Fruit fly (Drosophila melanogaster): Measurements from ENCODE around the gene CG6686.

The CG6686 gene

DNA sequence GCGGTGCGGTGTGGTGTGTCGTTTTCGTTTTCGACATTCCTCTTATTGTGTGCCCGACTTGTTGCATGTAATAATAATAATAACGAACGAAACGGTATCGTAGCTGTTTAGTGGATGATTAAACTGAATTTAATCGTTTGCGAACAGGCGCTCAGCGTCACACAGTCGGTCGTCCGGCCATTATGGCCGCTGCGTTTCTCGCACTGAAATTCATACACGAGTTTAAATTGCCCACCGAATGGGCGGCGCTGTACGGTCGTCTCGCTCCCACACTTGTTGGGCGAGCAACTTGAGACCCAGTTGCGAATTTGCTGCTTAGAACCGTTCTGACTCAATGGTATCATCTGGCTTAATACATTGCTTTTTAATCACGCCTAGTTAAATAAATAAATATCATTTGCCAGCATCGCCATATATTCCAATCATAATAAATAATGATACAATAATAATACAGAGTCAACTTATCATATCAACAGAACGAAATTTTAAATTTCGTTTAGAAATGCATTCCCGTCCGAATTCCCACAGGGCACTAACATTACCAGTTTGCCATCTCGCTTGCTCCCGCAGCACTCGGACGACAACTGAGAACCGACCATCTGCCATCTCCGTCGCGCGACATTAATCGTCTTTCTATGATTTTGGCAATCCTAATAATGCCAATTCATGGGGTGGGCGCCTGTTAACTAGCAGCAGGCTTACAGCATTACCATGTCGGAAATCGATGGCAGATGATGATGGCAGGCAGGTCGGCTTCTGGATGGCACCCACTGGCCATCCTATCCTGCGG is 23.2 kb upstream of the CG6686 start (continued):
- TF ChIP-seq CG2678 (tag; optimal IDR thresholded peaks at IDR 0.05), result peak; percentile 97
- TF ChIP-seq TFAM (GFP tag; optimal IDR thresholded peaks at IDR 0.05), result peak; percentile 8
- peak in 1 of 3 experiments; percentile 92 for TF ChIP-seq lola (GFP tag; optimal IDR thresholded peaks at IDR 0.05)
- peak; percentile 59 for TF ChIP-seq CG8944 (GFP tag; optimal IDR thresholded peaks at IDR 0.05)
- peak; percentile 82 for TF ChIP-seq CG4617 (GFP tag; optimal IDR thresholded peaks at IDR 0.05; ENCODE audit: borderline replicate concordance)
- no peak for TF ChIP-seq gcm2 (GFP tag; optimal IDR thresholded peaks at IDR 0.05)
- no peak for TF ChIP-seq z (GFP tag; IDR thresholded peaks at IDR 0.05)
- peak; percentile 70 for TF ChIP-seq CG6654 (GFP tag; optimal IDR thresholded peaks at IDR 0.05)
- TF ChIP-seq crp (GFP tag; optimal IDR thresholded peaks at IDR 0.05), result peak in 1 of 2 experiments; percentile 68
- peak; percentile 100 for TF ChIP-seq CG18262 (tag; optimal IDR thresholded peaks at IDR 0.05)
- no peak for TF ChIP-seq Awh (GFP tag; IDR thresholded peaks at IDR 0.05)
- TF ChIP-seq Myb (GFP tag; optimal IDR thresholded peaks at IDR 0.05), result peak; percentile 20
- TF ChIP-seq HHEX (GFP tag; optimal IDR thresholded peaks at IDR 0.05), result peak; percentile 89
- peak; percentile 59 for TF ChIP-seq Med (GFP tag)
- TF ChIP-seq CG6272 (GFP tag; IDR thresholded peaks at IDR 0.05), result peak; percentile 86
- TF ChIP-seq kay (GFP tag; optimal IDR thresholded peaks at IDR 0.05), result peak; percentile 89
- TF ChIP-seq CG7372 (GFP tag; IDR thresholded peaks at IDR 0.05), result no peak
- TF ChIP-seq Trl (optimal IDR thresholded peaks at IDR 0.05), result no peak
- peak; percentile 38 for TF ChIP-seq Trl (GFP tag; optimal IDR thresholded peaks at IDR 0.05)
- peak; percentile 49 for TF ChIP-seq NC2β (GFP tag; optimal IDR thresholded peaks at IDR 0.05)
- no peak for TF ChIP-seq HLH4C (GFP tag; IDR thresholded peaks at IDR 0.05; ENCODE audit: partially characterized antibody)
- TF ChIP-seq CG7745 (tag; optimal IDR thresholded peaks at IDR 0.05), result no peak
- TF ChIP-seq CG1602 (GFP tag; optimal IDR thresholded peaks at IDR 0.05), result peak; percentile 90
- TF ChIP-seq CG12769 (tag; optimal IDR thresholded peaks at IDR 0.05), result peak; percentile 94
- peak; percentile 88 for TF ChIP-seq CG30431 (GFP tag; optimal IDR thresholded peaks at IDR 0.05)
- TF ChIP-seq Oli (tag; optimal IDR thresholded peaks at IDR 0.05), result peak; percentile 95
- TF ChIP-seq CG11723 (GFP tag; optimal IDR thresholded peaks at IDR 0.05), result peak; percentile 89
- peak; percentile 74 for TF ChIP-seq CG16863 (GFP tag; optimal IDR thresholded peaks at IDR 0.05)
- TF ChIP-seq NC2α (GFP tag; optimal IDR thresholded peaks at IDR 0.05), result peak; percentile 68
- TF ChIP-seq Fer2 (tag; optimal IDR thresholded peaks at IDR 0.05), result peak; percentile 92
- peak; percentile 72 for TF ChIP-seq CG4820 (GFP tag; optimal IDR thresholded peaks at IDR 0.05)
- peak; percentile 93 for TF ChIP-seq PHDP (tag; optimal IDR thresholded peaks at IDR 0.05)
- no peak for TF ChIP-seq dysf (GFP tag; IDR thresholded peaks at IDR 0.05)
- TF ChIP-seq CG31388 (GFP tag; optimal IDR thresholded peaks at IDR 0.05), result peak; percentile 43
- peak; percentile 91 for TF ChIP-seq CG1832 (GFP tag; optimal IDR thresholded peaks at IDR 0.05)
- TF ChIP-seq inv (GFP tag; IDR thresholded peaks at IDR 0.05; ENCODE audit: partially characterized antibody), result no peak
- no peak for TF ChIP-seq CG15479 (GFP tag; optimal IDR thresholded peaks at IDR 0.05)
- peak; percentile 92 for TF ChIP-seq CG1603 (tag; optimal IDR thresholded peaks at IDR 0.05)
- TF ChIP-seq Meics (GFP tag; optimal IDR thresholded peaks at IDR 0.05), result peak; percentile 95
- peak; percentile 80 for TF ChIP-seq CG8388 (GFP tag; optimal IDR thresholded peaks at IDR 0.05)
- TF ChIP-seq ewg (GFP tag; optimal IDR thresholded peaks at IDR 0.05), result peak; percentile 80
- TF ChIP-seq Sox100B (GFP tag; optimal IDR thresholded peaks at IDR 0.05), result peak; percentile 92
- peak; percentile 89 for TF ChIP-seq schlank (tag; optimal IDR thresholded peaks at IDR 0.05)
- peak; percentile 76 for TF ChIP-seq CG12071 (GFP tag; optimal IDR thresholded peaks at IDR 0.05)
- TF ChIP-seq CG10209 (GFP tag; optimal IDR thresholded peaks at IDR 0.05), result peak; percentile 91
- TF ChIP-seq Hey (tag; optimal IDR thresholded peaks at IDR 0.05), result peak; percentile 66
- TF ChIP-seq kni (GFP tag; optimal IDR thresholded peaks at IDR 0.05), result no peak
- peak; percentile 93 for TF ChIP-seq unpg (GFP tag; optimal IDR thresholded peaks at IDR 0.05)

Measured in whole organism, embryonic.